Fruit fly (Drosophila melanogaster): Measurements from ENCODE around the gene Ipk2.

Gene Ipk2

DNA sequence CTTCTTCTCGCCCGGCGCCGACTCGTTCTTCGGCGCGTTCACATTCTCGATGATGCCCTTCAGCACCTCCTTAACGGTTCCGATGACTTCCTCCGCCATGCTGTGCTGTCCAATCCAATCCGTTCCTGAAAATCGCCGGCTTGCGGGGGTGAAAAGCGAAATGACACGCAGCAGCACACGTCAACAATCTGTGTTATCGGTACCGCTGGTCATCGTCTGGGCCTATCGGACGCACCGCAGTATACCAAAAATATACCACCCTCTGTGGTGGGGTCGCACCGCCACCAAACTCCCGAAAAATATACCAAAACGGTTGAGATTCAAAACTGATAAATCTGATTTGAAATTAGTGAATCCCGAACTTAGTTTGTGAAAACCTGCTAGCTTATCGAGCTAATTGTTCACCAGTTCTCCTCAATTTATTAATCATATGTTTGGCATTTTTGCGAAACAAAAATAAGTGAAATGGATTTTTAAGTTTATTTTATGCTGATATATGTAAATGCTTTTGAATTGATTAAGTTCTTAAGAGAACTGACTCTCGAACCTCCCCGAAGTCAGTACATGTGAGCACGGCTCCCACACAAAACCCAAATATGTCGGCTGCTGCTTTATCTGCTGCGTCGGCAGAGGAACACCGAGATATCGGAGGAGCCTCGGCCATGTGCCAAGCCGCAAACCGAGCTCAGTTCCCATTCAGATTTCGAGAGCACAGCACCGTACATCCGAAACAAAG lies 29.5 kb downstream of the Ipk2 start, which contains the start of the genes Spp and nAChRbeta3 (continued):
- TF ChIP-seq Sox102F (GFP tag; optimal IDR thresholded peaks at IDR 0.05) (no peak), CG9797 (GFP tag; optimal IDR thresholded peaks at IDR 0.05) (peak; percentile 79), CG14860 (GFP tag; IDR thresholded peaks at IDR 0.05; ENCODE audit: partially characterized antibody) (0 out of 3 replicates have a peak, but pooled peaks have one; percentile 45), tx (GFP tag; optimal IDR thresholded peaks at IDR 0.05) (no peak), CG2116 (GFP tag; optimal IDR thresholded peaks at IDR 0.05) (peak; percentile 68), CG6765 (GFP tag; optimal IDR thresholded peaks at IDR 0.05) (no peak), CG31365 (tag; optimal IDR thresholded peaks at IDR 0.05) (no peak), stwl (tag; optimal IDR thresholded peaks at IDR 0.05) (peak; percentile 29), Doc3 (GFP tag; IDR thresholded peaks at IDR 0.05; ENCODE audit: partially characterized antibody) (peak; percentile 39; the same call in 1 of the 3 replicates), oc (tag; optimal IDR thresholded peaks at IDR 0.05) (no peak), CG3163 (GFP tag; optimal IDR thresholded peaks at IDR 0.05) (no peak), twi (tag; optimal IDR thresholded peaks at IDR 0.05) (no peak), insv (GFP tag; optimal IDR thresholded peaks at IDR 0.05) (no peak), sima (GFP tag; optimal IDR thresholded peaks at IDR 0.05) (no peak), Oaz (GFP tag; IDR thresholded peaks at IDR 0.05) (no peak), CG11504 (tag; optimal IDR thresholded peaks at IDR 0.05) (no peak), Dad (GFP tag; optimal IDR thresholded peaks at IDR 0.05) (no peak), Dref (GFP tag; IDR thresholded peaks at IDR 0.05) (peak; percentile 77), B-H1 (GFP tag; IDR thresholded peaks at IDR 0.05) (no peak), dati (GFP tag; IDR thresholded peaks at IDR 0.05) (no peak), CG10431 (GFP tag; optimal IDR thresholded peaks at IDR 0.05) (no peak), CG15269 (tag; optimal IDR thresholded peaks at IDR 0.05) (no peak), CG11247 (GFP tag; IDR thresholded peaks at IDR 0.05) (no peak), CG2875 (GFP tag; optimal IDR thresholded peaks at IDR 0.05) (no peak), CG18619 (GFP tag; optimal IDR thresholded peaks at IDR 0.05) (no peak), pan (optimal IDR thresholded peaks at IDR 0.05) (no peak), pan (GFP tag; optimal IDR thresholded peaks at IDR 0.05 in 1 of 2, IDR thresholded peaks at IDR 0.05 in 1 of 2) (no peak), CG10321 (GFP tag; IDR thresholded peaks at IDR 0.05) (no peak), CG14710 (tag; optimal IDR thresholded peaks at IDR 0.05) (peak; percentile 72), jumu (GFP tag; optimal IDR thresholded peaks at IDR 0.05) (no peak), CG9876 (GFP tag; optimal IDR thresholded peaks at IDR 0.05) (no peak), kay (GFP tag; optimal IDR thresholded peaks at IDR 0.05) (no peak), CG10959 (GFP tag; IDR thresholded peaks at IDR 0.05) (no peak), sr (GFP tag; IDR thresholded peaks at IDR 0.05) (no peak), CG8359 (GFP tag; optimal IDR thresholded peaks at IDR 0.05; ENCODE audit: borderline replicate concordance) (no peak), dan (GFP tag; IDR thresholded peaks at IDR 0.05) (no peak), HLH4C (GFP tag; IDR thresholded peaks at IDR 0.05; ENCODE audit: partially characterized antibody) (peak; percentile 68), Hr3 (GFP tag; optimal IDR thresholded peaks at IDR 0.05) (no peak), Scr (GFP tag; IDR thresholded peaks at IDR 0.05; ENCODE audit: partially characterized antibody) (peak; percentile 52), hb (GFP tag; IDR thresholded peaks at IDR 0.05; ENCODE audit: partially characterized antibody) (0 out of 3 replicates have a peak, but pooled peaks have one; percentile 13), Myb (GFP tag; optimal IDR thresholded peaks at IDR 0.05) (peak; percentile 98), trem (tag; optimal IDR thresholded peaks at IDR 0.05) (peak; percentile 33), da (GFP tag; optimal IDR thresholded peaks at IDR 0.05) (no peak), CG1832 (GFP tag; optimal IDR thresholded peaks at IDR 0.05) (no peak), fru (optimal IDR thresholded peaks at IDR 0.05) (no peak), Spps (tag; optimal IDR thresholded peaks at IDR 0.05) (no peak), CG6654 (GFP tag; optimal IDR thresholded peaks at IDR 0.05) (no peak), sim (GFP tag; IDR thresholded peaks at IDR 0.05) (no peak), E2f1 (GFP tag; IDR thresholded peaks at IDR 0.05) (no peak), CG9437 (GFP tag; optimal IDR thresholded peaks at IDR 0.05) (no peak)

All from whole organism, embryonic.